Worm (Caenorhabditis elegans) whole organism, young adult: ENCODE data around the gene rsp-6.

Experiments
- B0019.2 ChIP-seq: fragments of 200-800 bp; sonication (Bioruptor generic); conservative IDR thresholded peaks from 2 replicates; pipeline ENCODE4 v1.3.6; 2022; ENCODE audit warnings: missing genetic modification reagents, missing genetic modification characterization, missing compliant biosample characterization
- B0261.1 ChIP-seq: sonication (generic microtip); optimal IDR thresholded peaks from 2 replicates; lab custom pipeline; 2016; ENCODE audit warnings: mild to moderate bottlenecking, missing genetic modification characterization, moderate library complexity, missing compliant biosample characterization
- C17E4.6 ChIP-seq: fragments of 200-800 bp; sonication (Bioruptor generic); IDR thresholded peaks from 2 replicates; pipeline ENCODE4 v1.3.6; 2022; ENCODE audit warnings: missing genetic modification reagents, missing genetic modification characterization, missing compliant biosample characterization
- F10E7.11 ChIP-seq: sonication (generic microtip); optimal IDR thresholded peaks from 2 replicates; lab custom pipeline; 2017; ENCODE audit warnings: mild to moderate bottlenecking, missing genetic modification characterization, moderate library complexity, missing compliant biosample characterization
- F33H1.4 ChIP-seq: fragments of 200-800 bp; sonication (Bioruptor generic); IDR thresholded peaks from 2 replicates; pipeline ENCODE4 v1.3.6; 2022; ENCODE audit warnings: missing genetic modification reagents, missing genetic modification characterization, missing compliant biosample characterization
- F49E8.2 ChIP-seq: sonication (generic microtip); optimal IDR thresholded peaks from 3 replicates; lab custom pipeline; 2017; ENCODE audit warnings: missing genetic modification characterization, mild to moderate bottlenecking, missing compliant biosample characterization, antibody characterized with exemption, moderate library complexity; ENCODE audit not compliant: insufficient read depth
- F55B11.4 ChIP-seq: sonication (generic microtip); optimal IDR thresholded peaks from 2 replicates; lab custom pipeline; 2016; ENCODE audit warnings: missing compliant biosample characterization, missing genetic modification characterization, borderline replicate concordance; ENCODE audit not compliant: insufficient read depth
- F57A8.1 ChIP-seq: fragments of 200-800 bp; sonication (Bioruptor generic); optimal IDR thresholded peaks from 2 replicates; lab custom pipeline; 2018; ENCODE audit warnings: mild to moderate bottlenecking, missing genetic modification characterization, moderate library complexity, missing compliant biosample characterization
- F57C9.4 ChIP-seq: sonication (generic microtip); optimal IDR thresholded peaks from 2 replicates; lab custom pipeline; 2017; ENCODE audit warnings: mild to moderate bottlenecking, missing genetic modification characterization, missing compliant biosample characterization
- K11D2.4 ChIP-seq: fragments of 200-800 bp; sonication (Bioruptor generic); IDR thresholded peaks from 2 replicates; pipeline ENCODE4 v1.3.6; 2022; ENCODE audit warnings: missing genetic modification reagents, missing genetic modification characterization, missing compliant biosample characterization
- K12H6.12 ChIP-seq: fragments of 200-800 bp; sonication (Bioruptor generic); optimal IDR thresholded peaks from 2 replicates; lab custom pipeline; 2018; ENCODE audit warnings: mild to moderate bottlenecking, missing genetic modification characterization, missing compliant biosample characterization
- T26A5.8 ChIP-seq: sonication (generic microtip); optimal IDR thresholded peaks from 2 replicates; lab custom pipeline; 2016; ENCODE audit warnings: missing genetic modification characterization, missing compliant biosample characterization
- Y67H2A.10 ChIP-seq: fragments of 200-800 bp; sonication (Bioruptor generic); conservative IDR thresholded peaks from 2 replicates; pipeline ENCODE4 v1.3.6; 2022; ENCODE audit warnings: missing genetic modification reagents, missing genetic modification characterization, missing compliant biosample characterization
- Y79H2A.3 ChIP-seq: fragments of 200-800 bp; sonication (Bioruptor generic); conservative IDR thresholded peaks from 2 replicates; pipeline ENCODE4 v1.3.6; 2022; ENCODE audit warnings: missing genetic modification reagents, missing genetic modification characterization, missing compliant biosample characterization
- atf-7 ChIP-seq: sonication (generic microtip); optimal IDR thresholded peaks from 2 replicates; lab custom pipeline; 2017; ENCODE audit warnings: mild to moderate bottlenecking, missing genetic modification characterization, missing compliant biosample characterization
- athp-1 ChIP-seq: sonication (generic microtip); optimal IDR thresholded peaks from 2 replicates; lab custom pipeline; 2017; ENCODE audit warnings: mild to moderate bottlenecking, missing genetic modification characterization, missing compliant biosample characterization
- attf-3 ChIP-seq: fragments of 200-800 bp; sonication (Bioruptor generic); conservative IDR thresholded peaks from 2 replicates; pipeline ENCODE4 v1.3.6; 2022; ENCODE audit warnings: missing genetic modification reagents, missing genetic modification characterization, missing compliant biosample characterization
- ccch-3 ChIP-seq: fragments of 200-800 bp; sonication (Bioruptor generic); optimal IDR thresholded peaks from 2 replicates; lab custom pipeline; 2018; ENCODE audit warnings: mild to moderate bottlenecking, missing genetic modification characterization, missing compliant biosample characterization
- cebp-1 ChIP-seq, 2 experiments: fragments of 200-800 bp in 1 of 2; sonication (Bioruptor generic) in 1 of 2; sonication (generic microtip) in 1 of 2; IDR thresholded peaks in 1 of 2; optimal IDR thresholded peaks in 1 of 2; 2 replicates each; pipeline versions ENCODE4 v1.3.6 to Lab custom; 2017 to 2022; ENCODE audit warnings: missing compliant biosample characterization in 2 of 2, missing genetic modification characterization in 2 of 2, mild to moderate bottlenecking in 1 of 2, missing genetic modification reagents in 1 of 2, moderate library complexity in 1 of 2
- chd-7 ChIP-seq: sonication (generic microtip); optimal IDR thresholded peaks from 2 replicates; lab custom pipeline; 2016; ENCODE audit warnings: mild to moderate bottlenecking, missing genetic modification characterization, moderate library complexity, missing compliant biosample characterization
- dpl-1 ChIP-seq: fragments of 150-350 bp; optimal IDR thresholded peaks from 2 replicates; lab custom pipeline; 2014; ENCODE audit warnings: missing biosample characterization, missing genetic modification reagents, missing genetic modification characterization
- efl-1 ChIP-seq: fragments of 150-350 bp; optimal IDR thresholded peaks from 2 replicates; lab custom pipeline; 2014; ENCODE audit warnings: missing biosample characterization, missing genetic modification reagents, missing genetic modification characterization
- egrh-3 ChIP-seq: fragments of 200-800 bp; sonication (Bioruptor generic); IDR thresholded peaks from 2 replicates; pipeline ENCODE4 v1.3.6; 2022; ENCODE audit warnings: missing genetic modification reagents, missing genetic modification characterization, missing compliant biosample characterization
- ekl-4 ChIP-seq: fragments of 200-800 bp; sonication (Bioruptor generic); IDR thresholded peaks from 2 replicates; pipeline ENCODE4 v1.3.6; 2022; ENCODE audit warnings: missing genetic modification reagents, missing genetic modification characterization, missing compliant biosample characterization
- fkh-3 ChIP-seq: sonication (generic microtip); optimal IDR thresholded peaks from 2 replicates; lab custom pipeline; 2016; ENCODE audit warnings: mild to moderate bottlenecking, missing genetic modification characterization, missing compliant biosample characterization
- gei-17 ChIP-seq: fragments of 200-800 bp; sonication (Bioruptor generic); optimal IDR thresholded peaks from 2 replicates; lab custom pipeline; 2018; ENCODE audit warnings: mild to moderate bottlenecking, missing genetic modification characterization, missing compliant biosample characterization
- hlh-12 ChIP-seq: sonication (generic microtip); optimal IDR thresholded peaks from 2 replicates; lab custom pipeline; 2016; ENCODE audit warnings: missing genetic modification characterization, missing compliant biosample characterization
- hmg-1.2 ChIP-seq: fragments of 200-800 bp; sonication (Bioruptor generic); IDR thresholded peaks from 2 replicates; pipeline ENCODE4 v1.3.6; 2022; ENCODE audit warnings: missing genetic modification reagents, missing genetic modification characterization, missing compliant biosample characterization
- hsf-1 ChIP-seq: fragments of 200-800 bp; sonication (Bioruptor generic); IDR thresholded peaks from 2 replicates; pipeline ENCODE4 v1.3.6; 2022; ENCODE audit warnings: missing genetic modification reagents, missing genetic modification characterization, missing compliant biosample characterization
- lin-40 ChIP-seq: sonication (generic microtip); optimal IDR thresholded peaks from 2 replicates; lab custom pipeline; 2016; ENCODE audit warnings: missing genetic modification characterization, mild to moderate bottlenecking, missing compliant biosample characterization, missing genotype, missing genetic modification reagents
- lin-54 ChIP-seq: fragments of 200-800 bp; sonication (Bioruptor generic); optimal IDR thresholded peaks from 2 replicates; lab custom pipeline; 2018; ENCODE audit warnings: mild to moderate bottlenecking, missing genetic modification characterization, missing compliant biosample characterization
- lsl-1 ChIP-seq: fragments of 200-800 bp; sonication (Bioruptor generic); optimal IDR thresholded peaks from 2 replicates; lab custom pipeline; 2018; ENCODE audit warnings: mild to moderate bottlenecking, missing genetic modification characterization, moderate library complexity, missing compliant biosample characterization
- madf-6 ChIP-seq: fragments of 200-800 bp; sonication (Bioruptor generic); IDR thresholded peaks from 2 replicates; pipeline ENCODE4 v1.3.6; 2022; ENCODE audit warnings: missing genetic modification reagents, missing genetic modification characterization, missing compliant biosample characterization
- mxl-1 ChIP-seq: sonication (generic microtip); optimal IDR thresholded peaks from 2 replicates; lab custom pipeline; 2016; ENCODE audit warnings: missing genetic modification characterization, missing compliant biosample characterization
- pbrm-1 ChIP-seq: fragments of 200-800 bp; sonication (Bioruptor generic); IDR thresholded peaks from 2 replicates; pipeline ENCODE4 v1.3.6; 2022; ENCODE audit warnings: missing genetic modification reagents, missing genetic modification characterization, missing compliant biosample characterization
- rpc-1 ChIP-seq, 2 experiments: fragments of 150-350 bp in 1 of 2; sonication (generic microtip) in 1 of 2; optimal IDR thresholded peaks; 2 replicates each; lab custom pipeline; 2014 to 2018; ENCODE audit warnings: missing biosample characterization in 1 of 2, missing genetic modification characterization in 1 of 2, missing genetic modification reagents in 1 of 2, missing genotype in 1 of 2
- sea-2 ChIP-seq: fragments of 200-800 bp; sonication (Bioruptor generic); IDR thresholded peaks from 2 replicates; pipeline ENCODE4 v1.3.6; 2022; ENCODE audit warnings: missing genetic modification characterization, missing compliant biosample characterization
- snpc-1.1 ChIP-seq: sonication (generic microtip); optimal IDR thresholded peaks from 2 replicates; lab custom pipeline; 2017; ENCODE audit warnings: missing genetic modification characterization, mild to moderate bottlenecking, missing compliant biosample characterization, antibody characterized with exemption, moderate library complexity, missing genotype, missing genetic modification reagents; ENCODE audit not compliant: insufficient read depth
- snpc-1.3 ChIP-seq: sonication (generic microtip); optimal IDR thresholded peaks from 2 replicates; lab custom pipeline; 2017; ENCODE audit warnings: missing genetic modification characterization, mild to moderate bottlenecking, missing compliant biosample characterization, antibody characterized with exemption, moderate library complexity, missing genotype, missing genetic modification reagents; ENCODE audit not compliant: insufficient read depth
- snpc-3.4 ChIP-seq: sonication (generic microtip); optimal IDR thresholded peaks from 2 replicates; lab custom pipeline; 2017; ENCODE audit warnings: missing genetic modification characterization, mild to moderate bottlenecking, missing compliant biosample characterization, antibody characterized with exemption, moderate library complexity, missing genotype, missing genetic modification reagents
- snpc-4 ChIP-seq, 5 experiments: fragments of 150-350 bp in 1 of 5; sonication (generic microtip) in 4 of 5; optimal IDR thresholded peaks; 2 replicates each; lab custom pipeline; 2014 to 2018; ENCODE audit warnings: missing genetic modification characterization in 5 of 5, missing biosample characterization in 3 of 5, antibody characterized with exemption in 2 of 5, mild to moderate bottlenecking in 2 of 5, missing compliant biosample characterization in 2 of 5, missing genotype in 2 of 5, moderate library complexity in 2 of 5, missing genetic modification reagents in 1 of 5
- xnd-1 ChIP-seq: sonication (generic microtip); optimal IDR thresholded peaks from 2 replicates; lab custom pipeline; 2016; ENCODE audit warnings: missing genotype, missing genetic modification reagents, missing genetic modification characterization, missing compliant biosample characterization
- zfh-2 ChIP-seq: fragments of 200-800 bp; sonication (Bioruptor generic); conservative IDR thresholded peaks from 2 replicates; pipeline ENCODE4 v1.3.6; 2022; ENCODE audit warnings: missing genetic modification reagents, missing genetic modification characterization, missing compliant biosample characterization
- ztf-26 ChIP-seq: sonication (generic microtip); optimal IDR thresholded peaks from 2 replicates; lab custom pipeline; 2017; ENCODE audit warnings: missing genetic modification characterization, missing compliant biosample characterization

rsp-6 gene

DNA sequence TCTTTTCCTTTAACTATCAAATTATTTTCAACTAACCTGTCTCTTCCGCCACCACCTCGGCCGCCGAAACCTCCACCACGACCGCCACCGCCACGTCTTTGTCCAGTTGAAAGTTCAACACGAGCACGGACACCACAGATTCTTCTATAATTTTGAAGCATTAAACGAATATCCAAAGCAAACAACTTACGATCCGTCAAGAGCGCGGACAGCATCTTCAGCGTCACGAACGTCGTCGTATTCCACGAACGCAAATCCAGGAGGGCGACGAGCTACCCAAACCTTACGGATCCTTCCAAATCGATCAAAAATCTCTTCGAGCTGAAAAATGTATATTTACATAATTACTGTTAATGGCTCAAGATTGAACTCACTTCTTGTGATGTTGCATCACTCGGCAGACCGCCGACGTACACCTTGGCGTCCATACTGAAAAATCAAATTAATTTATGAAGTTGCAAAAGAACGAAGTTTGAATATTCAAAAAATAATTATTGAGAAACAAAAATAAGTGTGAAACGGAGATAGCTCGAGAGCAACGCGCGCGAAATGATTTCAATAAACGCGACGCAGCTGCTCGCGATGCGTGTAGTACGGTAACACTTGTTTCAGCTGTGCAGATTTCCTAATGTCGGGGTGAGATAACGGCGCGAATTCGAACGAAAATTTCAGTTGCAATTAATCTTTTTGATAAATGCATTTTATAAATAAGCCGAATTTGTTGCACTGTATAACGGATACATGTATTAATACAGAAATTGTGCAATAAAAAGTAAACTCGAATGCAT, at the start of gene rsp-6:
TSS of gene rsp-6 (minus strand) at position 429 of the 788 bp plus-strand sequence.
- TF ChIP-seq madf-6: peak; percentile 95
- no peak for TF ChIP-seq atf-7 (tag; lab: Kevin White, UChicago)
- TF ChIP-seq xnd-1: peak; percentile 78
- no peak for TF ChIP-seq F57A8.1
- peak; percentile 58; the same call in 1 of the 2 replicates for TF ChIP-seq hmg-1.2 (GFP tag; lab: Robert Waterston, UW)
- TF ChIP-seq lsl-1 (GFP tag; lab: Kevin White, UChicago): peak; percentile 96
- peak; percentile 67; the same call in 1 of the 2 replicates for TF ChIP-seq hsf-1 (GFP tag; lab: Robert Waterston, UW)
- TF ChIP-seq ccch-3 (GFP tag; lab: Kevin White, UChicago): no peak
- TF ChIP-seq rpc-1 (optimal IDR thresholded peaks at IDR 0.05; lab: Kevin White, UChicago): no peak
- TF ChIP-seq rpc-1 (tag; optimal IDR thresholded peaks at IDR 0.05; lab: Kevin White, UChicago): no peak
- peak; percentile 83 for TF ChIP-seq F49E8.2 (tag; lab: Kevin White, UChicago)
- TF ChIP-seq efl-1: peak; percentile 93
- TF ChIP-seq F57C9.4 (tag; lab: Kevin White, UChicago): no peak
- peak; percentile 43 for TF ChIP-seq snpc-1.1 (tag; lab: Kevin White, UChicago)
- TF ChIP-seq lin-40 (tag; lab: Kevin White, UChicago): peak; percentile 63
- peak; percentile 93 for TF ChIP-seq dpl-1
- no peak for TF ChIP-seq T26A5.8 (tag; lab: Kevin White, UChicago)
- TF ChIP-seq sea-2 (GFP tag; lab: Robert Waterston, UW): no peak
- TF ChIP-seq Y67H2A.10 (GFP tag; lab: Robert Waterston, UW): peak; percentile 18; the same call in 1 of the 2 replicates
- TF ChIP-seq mxl-1 (tag; lab: Kevin White, UChicago): no peak
- peak; percentile 30; the same call in 1 of the 2 replicates for TF ChIP-seq attf-3
- peak; percentile 94 for TF ChIP-seq F33H1.4 (GFP tag; lab: Robert Waterston, UW)
- TF ChIP-seq hlh-12 (tag; lab: Kevin White, UChicago): no peak
- TF ChIP-seq Y79H2A.3: no peak
- no peak for TF ChIP-seq athp-1
- no peak for TF ChIP-seq ztf-26 (tag; lab: Kevin White, UChicago)
- TF ChIP-seq zfh-2 (GFP tag; lab: Robert Waterston, UW): no peak
- TF ChIP-seq cebp-1 (GFP tag; IDR thresholded peaks at IDR 0.05; lab: Robert Waterston, UW): peak; percentile 76
- peak; percentile 84 for TF ChIP-seq cebp-1 (tag; optimal IDR thresholded peaks at IDR 0.05; lab: Kevin White, UChicago)
- TF ChIP-seq lin-54 (GFP tag; lab: Kevin White, UChicago): peak; percentile 88
- peak; percentile 80 for TF ChIP-seq snpc-1.3 (tag; lab: Kevin White, UChicago)
- peak; percentile 64 for TF ChIP-seq egrh-3 (GFP tag; lab: Robert Waterston, UW)
- TF ChIP-seq gei-17 (GFP tag; lab: Kevin White, UChicago): no peak
- no peak for TF ChIP-seq F55B11.4
- TF ChIP-seq B0261.1: no peak
- peak; percentile 43; the same call in 1 of the 2 replicates for TF ChIP-seq C17E4.6 (GFP tag; lab: Robert Waterston, UW)
- TF ChIP-seq snpc-4 (GFP tag; optimal IDR thresholded peaks at IDR 0.05; lab: Kevin White, UChicago): peak; percentile 15
- peak; percentile 36 to 74 (median 62) for TF ChIP-seq snpc-4 (tag; optimal IDR thresholded peaks at IDR 0.05; lab: Kevin White, UChicago)
- TF ChIP-seq F10E7.11 (tag; lab: Kevin White, UChicago): no peak
- 0 out of 2 replicates have a peak, but pooled peaks have one; percentile 67 for TF ChIP-seq pbrm-1 (GFP tag; lab: Robert Waterston, UW)
- TF ChIP-seq K12H6.12 (tag; lab: Kevin White, UChicago): peak; percentile 73
- peak; percentile 77 for TF ChIP-seq B0019.2 (GFP tag; lab: Robert Waterston, UW)
- no peak for TF ChIP-seq chd-7 (tag; lab: Kevin White, UChicago)
- peak; percentile 75 for TF ChIP-seq snpc-3.4 (tag; lab: Kevin White, UChicago)
- peak; percentile 85 for TF ChIP-seq ekl-4 (GFP tag; lab: Robert Waterston, UW)
- no peak for TF ChIP-seq K11D2.4
- TF ChIP-seq fkh-3 (tag; lab: Kevin White, UChicago): no peak
